Worm (Caenorhabditis elegans): ENCODE measurements around the gene C44B11.1.

The C44B11.1 gene

DNA sequence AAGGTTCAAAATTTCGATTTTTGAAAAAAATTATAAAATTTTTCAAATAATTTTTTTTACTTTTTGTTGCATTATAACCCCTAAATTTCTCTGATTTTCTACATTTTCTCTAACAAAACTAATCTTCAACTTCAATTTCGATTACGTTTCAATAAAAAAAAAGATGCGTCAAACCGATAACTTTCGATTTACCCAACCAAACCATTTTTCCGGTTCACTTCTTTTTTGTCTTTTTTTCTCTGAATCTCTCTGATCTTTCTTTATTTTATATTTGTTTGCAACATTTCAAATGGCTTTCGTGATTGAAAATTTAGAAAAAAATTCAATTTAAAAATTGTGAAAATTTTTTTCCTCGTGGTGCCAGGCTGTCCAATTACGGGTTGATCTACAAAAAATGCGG is 8.4 kb downstream of the C44B11.1 start:
- TF ChIP-seq ceh-14 (tag; optimal IDR thresholded peaks at IDR 0.05), result no peak
- no peak for TF ChIP-seq pag-3 (tag; optimal IDR thresholded peaks at IDR 0.05; ENCODE audit: borderline replicate concordance)
- TF ChIP-seq ceh-34 (tag; optimal IDR thresholded peaks at IDR 0.05), result no peak
- no peak for TF ChIP-seq pha-4 (tag; optimal IDR thresholded peaks at IDR 0.05)

DNA sequence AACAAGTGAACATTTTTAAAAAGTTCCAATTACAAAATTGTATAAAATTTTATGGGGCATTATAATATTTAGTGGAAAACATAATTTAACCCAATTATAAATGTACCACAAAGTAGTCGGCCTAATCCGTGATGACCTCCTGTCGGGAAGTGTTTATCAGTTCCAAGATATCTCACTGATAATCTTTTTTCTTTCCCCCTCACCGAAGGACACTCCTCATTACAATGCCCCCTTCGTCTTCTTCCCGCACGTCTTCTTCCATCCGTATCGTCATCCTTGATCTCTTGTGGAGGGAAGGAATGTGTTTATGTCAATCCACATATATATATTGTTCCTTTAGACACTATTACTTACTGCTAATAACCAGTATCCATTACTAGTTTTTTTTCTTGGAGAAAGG is 10.2 kb downstream of the C44B11.1 start, which contains the start of gene R148.5:
TSS of gene R148.5 (plus strand) at position 331 of the 400 bp plus-strand sequence.
- TF ChIP-seq gmeb-2 (tag; optimal IDR thresholded peaks at IDR 0.05), result no peak

DNA sequence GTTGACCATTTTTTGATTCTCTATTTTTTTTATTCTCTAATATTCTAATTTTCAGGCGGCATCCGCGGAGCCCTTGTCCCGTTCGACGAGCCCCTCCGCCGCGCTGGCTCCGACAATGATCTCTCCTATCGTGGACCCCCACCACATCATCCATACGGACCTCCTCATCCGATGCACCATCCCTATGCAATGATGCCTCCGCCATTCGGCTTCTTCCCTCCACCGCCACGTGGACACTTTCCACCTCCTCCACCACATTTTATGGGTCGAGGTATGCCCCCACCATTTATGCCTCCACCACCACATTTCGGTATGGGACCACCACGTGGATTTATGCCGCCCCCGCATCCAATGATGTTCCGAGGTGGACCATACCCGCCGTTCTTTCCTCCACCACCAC is 14.2 kb downstream of the C44B11.1 start:
- no peak for TF ChIP-seq hlh-8 (tag; optimal IDR thresholded peaks at IDR 0.05)
- no peak for TF ChIP-seq ahr-1 (tag; optimal IDR thresholded peaks at IDR 0.05)
- TF ChIP-seq elt-4 (tag; optimal IDR thresholded peaks at IDR 0.05), result no peak
- TF ChIP-seq eyg-1 (tag; optimal IDR thresholded peaks at IDR 0.05), result no peak
- TF ChIP-seq nhr-11 (tag; optimal IDR thresholded peaks at IDR 0.05), result no peak
- no peak for TF ChIP-seq ceh-18 (tag; optimal IDR thresholded peaks at IDR 0.05)
- no peak for TF ChIP-seq sox-4 (tag; optimal IDR thresholded peaks at IDR 0.05)
- no peak for TF ChIP-seq che-1 (tag; optimal IDR thresholded peaks at IDR 0.05)
- no peak for TF ChIP-seq lim-6 (tag; optimal IDR thresholded peaks at IDR 0.05)
- no peak for TF ChIP-seq lin-11 (tag; optimal IDR thresholded peaks at IDR 0.05)
- no peak for TF ChIP-seq ceh-22 (tag; optimal IDR thresholded peaks at IDR 0.05)
- no peak for TF ChIP-seq hlh-6 (tag; optimal IDR thresholded peaks at IDR 0.05)
- TF ChIP-seq unc-3 (GFP tag; conservative IDR thresholded peaks at IDR 0.05), result no peak
- TF ChIP-seq unc-3 (tag; optimal IDR thresholded peaks at IDR 0.05), result no peak
- TF ChIP-seq pax-1 (tag; optimal IDR thresholded peaks at IDR 0.05), result no peak
- no peak for TF ChIP-seq ztf-16 (tag; optimal IDR thresholded peaks at IDR 0.05)

DNA sequence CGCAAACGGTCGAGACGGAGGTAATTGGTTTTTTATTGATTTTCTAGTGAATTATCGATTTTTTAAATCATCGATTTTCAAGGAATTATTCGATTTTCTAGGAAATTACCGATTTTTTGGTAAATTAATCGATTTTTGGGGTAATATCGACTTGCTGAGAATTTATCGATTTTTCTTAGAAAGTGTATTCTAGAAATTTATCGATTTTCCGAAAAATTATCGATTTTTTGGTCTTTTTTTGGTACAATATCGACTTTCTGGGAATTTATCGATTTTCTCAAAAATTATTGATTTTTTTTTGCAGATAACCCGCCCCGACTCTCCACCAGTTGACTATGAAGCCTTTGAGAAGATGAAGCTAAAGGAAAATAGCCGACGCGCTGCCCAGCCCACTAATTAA is 15.5 kb downstream of the C44B11.1 start:
- TF ChIP-seq ahr-1 (tag; optimal IDR thresholded peaks at IDR 0.05), result no peak
- peak; percentile 81 for TF ChIP-seq ceh-48 (tag; optimal IDR thresholded peaks at IDR 0.05)
- no peak for TF ChIP-seq mec-3 (tag; optimal IDR thresholded peaks at IDR 0.05; ENCODE audit: borderline replicate concordance)
- no peak for TF ChIP-seq zip-5 (tag; optimal IDR thresholded peaks at IDR 0.05)
- TF ChIP-seq ceh-34 (tag; optimal IDR thresholded peaks at IDR 0.05), result no peak
- no peak for TF ChIP-seq C08G9.2 (tag; optimal IDR thresholded peaks at IDR 0.05)
- no peak for TF ChIP-seq K02D7.2 (tag; optimal IDR thresholded peaks at IDR 0.05)
- TF ChIP-seq F13H6.1 (tag; optimal IDR thresholded peaks at IDR 0.05), result no peak

DNA sequence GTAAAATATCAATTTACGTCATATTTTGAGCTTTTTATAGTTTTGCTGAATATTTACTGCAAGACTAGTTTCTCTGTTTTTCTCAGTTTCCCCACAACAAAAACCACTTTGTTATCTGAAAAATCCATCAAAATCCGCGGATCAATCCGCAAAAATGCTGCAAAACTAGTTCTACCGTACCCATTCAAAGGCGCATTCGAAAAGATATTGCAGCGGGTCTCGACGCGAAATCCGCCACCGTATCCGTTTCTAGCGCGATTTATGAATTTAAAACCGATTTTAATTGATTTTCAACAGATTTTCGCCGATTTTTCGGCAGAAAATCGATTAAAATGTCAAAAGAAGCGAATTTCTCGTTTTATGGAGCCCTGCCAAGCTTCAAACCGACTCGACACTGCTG is 16.3 kb downstream of the C44B11.1 start, which contains the start of gene R148.4:
TSS of gene R148.4 (plus strand) at position 211 of the 400 bp plus-strand sequence.
- TF ChIP-seq nfya-1 (tag; optimal IDR thresholded peaks at IDR 0.05) (no peak), pat-9 (tag; optimal IDR thresholded peaks at IDR 0.05) (no peak), sdc-2 (tag; optimal IDR thresholded peaks at IDR 0.05) (no peak), unc-42 (tag; optimal IDR thresholded peaks at IDR 0.05) (no peak), fkh-10 (GFP tag; optimal IDR thresholded peaks at IDR 0.05) (no peak), T23F11.4 (GFP tag; optimal IDR thresholded peaks at IDR 0.05) (no peak), sox-2 (GFP tag; IDR thresholded peaks at IDR 0.05) (no peak), ama-1 (optimal IDR thresholded peaks at IDR 0.05) (no peak), rnt-1 (tag; optimal IDR thresholded peaks at IDR 0.05) (no peak), ceh-9 (tag; optimal IDR thresholded peaks at IDR 0.05) (no peak)
